Fruit fly (Drosophila melanogaster): ENCODE data around the gene CG15564.

CG15564 gene

dm6 chr3R:31252093-31252962 is 17.2 kb upstream of the CG15564 start, which contains the start of the genes qless and mRpL32 (continued):
- peak; percentile 70 for TF ChIP-seq lilli (GFP tag; optimal IDR thresholded peaks at IDR 0.05)
- peak; percentile 54 for TF ChIP-seq stwl (tag; optimal IDR thresholded peaks at IDR 0.05)
- TF ChIP-seq maf-S (GFP tag; optimal IDR thresholded peaks at IDR 0.05): peak; percentile 22
- no peak for TF ChIP-seq kah (GFP tag; optimal IDR thresholded peaks at IDR 0.05)
- TF ChIP-seq danr (GFP tag; IDR thresholded peaks at IDR 0.05): no peak
- peak; percentile 6 for TF ChIP-seq CG12104 (GFP tag; optimal IDR thresholded peaks at IDR 0.05)
- peak; percentile 94 to 99 for TF ChIP-seq crp (GFP tag; optimal IDR thresholded peaks at IDR 0.05)
- peak; percentile 78 for TF ChIP-seq CG17186 (GFP tag; optimal IDR thresholded peaks at IDR 0.05)
- no peak for TF ChIP-seq Asciz (GFP tag; optimal IDR thresholded peaks at IDR 0.05)
- TF ChIP-seq CG8089 (GFP tag; optimal IDR thresholded peaks at IDR 0.05): no peak
- no peak for TF ChIP-seq CG2199 (GFP tag; IDR thresholded peaks at IDR 0.05)
- TF ChIP-seq Doc3 (GFP tag; IDR thresholded peaks at IDR 0.05; ENCODE audit: partially characterized antibody): peak; percentile 86
- no peak for TF ChIP-seq CG12219 (GFP tag; optimal IDR thresholded peaks at IDR 0.05)
- TF ChIP-seq CG13624 (GFP tag; optimal IDR thresholded peaks at IDR 0.05): peak; percentile 41
- no peak for TF ChIP-seq Elba2 (GFP tag; optimal IDR thresholded peaks at IDR 0.05)
- TF ChIP-seq CrebB (tag; optimal IDR thresholded peaks at IDR 0.05): no peak
- TF ChIP-seq Meics (GFP tag; optimal IDR thresholded peaks at IDR 0.05): no peak
- no peak for TF ChIP-seq Lpt (GFP tag; optimal IDR thresholded peaks at IDR 0.05)
- peak; percentile 58 for TF ChIP-seq HLH54F (GFP tag; optimal IDR thresholded peaks at IDR 0.05)
- TF ChIP-seq TFAM (GFP tag; optimal IDR thresholded peaks at IDR 0.05): peak; percentile 0
- peak; percentile 21 for TF ChIP-seq Sry-β (GFP tag; optimal IDR thresholded peaks at IDR 0.05)
- peak; percentile 36 for TF ChIP-seq chn (GFP tag; optimal IDR thresholded peaks at IDR 0.05)
- peak; percentile 75 for TF ChIP-seq Ada2b (GFP tag; IDR thresholded peaks at IDR 0.05)
- peak; percentile 80 for TF ChIP-seq CG2116 (GFP tag; optimal IDR thresholded peaks at IDR 0.05)
- no peak for TF ChIP-seq fru (optimal IDR thresholded peaks at IDR 0.05)
- no peak for TF ChIP-seq yki (optimal IDR thresholded peaks at IDR 0.05)
- peak; percentile 3 for TF ChIP-seq Atf3 (GFP tag; optimal IDR thresholded peaks at IDR 0.05)
- peak; percentile 60 for TF ChIP-seq ERR (GFP tag; optimal IDR thresholded peaks at IDR 0.05)
- peak; percentile 79 for TF ChIP-seq CG7372 (GFP tag; IDR thresholded peaks at IDR 0.05)
- peak in 1 of 2 experiments; percentile 100 for TF ChIP-seq Hr78 (GFP tag; optimal IDR thresholded peaks at IDR 0.05)
- no peak for TF ChIP-seq Jarid2 (GFP tag; optimal IDR thresholded peaks at IDR 0.05)
- peak; percentile 63 for TF ChIP-seq bbx (GFP tag; IDR thresholded peaks at IDR 0.05; ENCODE audit: partially characterized antibody)
- peak; percentile 58 for TF ChIP-seq CHES-1-like (GFP tag; optimal IDR thresholded peaks at IDR 0.05)
- peak; percentile 64 for TF ChIP-seq vnd (GFP tag; IDR thresholded peaks at IDR 0.05; ENCODE audit: partially characterized antibody)
- TF ChIP-seq vfl (GFP tag; optimal IDR thresholded peaks at IDR 0.05): peak; percentile 36
- TF ChIP-seq CG9876 (GFP tag; optimal IDR thresholded peaks at IDR 0.05): peak; percentile 4
- TF ChIP-seq exex (tag; optimal IDR thresholded peaks at IDR 0.05): no peak
- no peak for TF ChIP-seq esg (GFP tag; conservative IDR thresholded peaks at IDR 0.05)
- peak; percentile 29; the same call in 1 of the 2 replicates for TF ChIP-seq Dip2 (GFP tag; IDR thresholded peaks at IDR 0.05)
- TF ChIP-seq CG31441 (GFP tag; IDR thresholded peaks at IDR 0.05): peak; percentile 47; the same call in 1 of the 2 replicates
- peak; percentile 45 to 68 for TF ChIP-seq dpn (GFP tag; optimal IDR thresholded peaks at IDR 0.05)
- TF ChIP-seq pros (GFP tag; optimal IDR thresholded peaks at IDR 0.05): no peak
- no peak for TF ChIP-seq Ssrp (tag; optimal IDR thresholded peaks at IDR 0.05)
- peak; percentile 29 for TF ChIP-seq CG18011 (GFP tag; optimal IDR thresholded peaks at IDR 0.05)
- TF ChIP-seq zfh2 (GFP tag; optimal IDR thresholded peaks at IDR 0.05): peak; percentile 69
- peak; percentile 68 for TF ChIP-seq CG2120 (GFP tag; optimal IDR thresholded peaks at IDR 0.05)
- TF ChIP-seq so (GFP tag; IDR thresholded peaks at IDR 0.05): 0 out of 3 replicates have a peak, but pooled peaks have one; percentile 66
- peak; percentile 45 for TF ChIP-seq CG15514 (GFP tag; optimal IDR thresholded peaks at IDR 0.05)
- no peak for TF ChIP-seq CG12071 (GFP tag; optimal IDR thresholded peaks at IDR 0.05)

Data from whole organism, embryonic.